Fruit fly (Drosophila melanogaster) S2 (cell line): Measurements from ENCODE around the gene Efr.

ENCODE experiments used
- CG8478 ChIP-seq: fragments of >200 bp; optimal IDR thresholded peaks from 2 replicates; lab custom pipeline; 2018
- CTCF ChIP-seq, 2 experiments: fragments of >200 bp; optimal IDR thresholded peaks; 2 replicates each; lab custom pipeline; 2018

Efr gene

DNA sequence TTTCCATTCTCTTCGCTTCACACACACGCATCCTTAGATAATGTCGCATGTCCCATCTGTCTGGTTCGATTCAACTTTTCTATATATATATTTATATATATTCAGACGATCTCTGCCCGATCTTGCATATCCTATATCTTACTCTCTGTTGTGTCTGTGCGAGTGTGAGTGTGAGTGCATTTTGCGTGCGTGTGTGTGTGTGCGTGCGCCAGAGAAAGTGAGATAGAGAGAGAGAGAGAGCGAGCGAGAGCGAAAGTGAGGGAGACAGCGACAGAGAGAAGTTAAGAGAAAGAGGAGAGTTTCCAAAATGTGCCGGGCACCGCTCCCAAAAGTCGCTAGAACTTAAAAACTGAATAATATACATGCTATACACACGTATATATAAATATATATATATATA lies 12.0 kb downstream of the Efr start:
- TF ChIP-seq CG8478 (lab: Kevin White, UChicago) (no peak), CTCF (optimal IDR thresholded peaks at IDR 0.05; lab: Kevin White, UChicago) (no peak)

DNA sequence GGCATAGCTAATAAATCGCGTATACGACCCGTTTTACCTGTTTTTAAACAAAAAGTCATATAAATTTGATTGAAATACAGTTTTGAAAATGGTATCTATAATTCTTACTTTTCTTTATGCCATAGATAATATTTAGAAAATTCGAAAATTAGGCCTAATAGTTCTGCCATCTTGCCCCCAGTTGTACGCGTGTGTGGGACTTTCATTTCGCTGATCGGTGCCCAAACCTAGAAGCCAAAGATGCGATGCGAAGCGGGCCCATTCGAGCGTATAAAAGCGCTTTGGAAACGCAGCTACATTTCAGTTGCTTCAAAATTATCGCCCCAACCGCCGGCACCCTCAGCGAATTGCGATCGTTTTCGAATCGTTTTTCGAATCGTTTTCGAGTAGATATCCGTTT lies 17.3 kb downstream of the Efr start, which contains the start of gene CG14445:
Gene CG14445, plus strand, starts transcription at position 301 of the 400 bp plus-strand sequence.
- TF ChIP-seq CG8478 (lab: Kevin White, UChicago) (no peak), CTCF (optimal IDR thresholded peaks at IDR 0.05; lab: Kevin White, UChicago) (no peak)

dm6 chrX:6252897-6253540 lies 33.3 kb downstream of the Efr start:
- TF ChIP-seq CG8478 (lab: Kevin White, UChicago) (no peak), CTCF (optimal IDR thresholded peaks at IDR 0.05; lab: Kevin White, UChicago) (no peak)

DNA sequence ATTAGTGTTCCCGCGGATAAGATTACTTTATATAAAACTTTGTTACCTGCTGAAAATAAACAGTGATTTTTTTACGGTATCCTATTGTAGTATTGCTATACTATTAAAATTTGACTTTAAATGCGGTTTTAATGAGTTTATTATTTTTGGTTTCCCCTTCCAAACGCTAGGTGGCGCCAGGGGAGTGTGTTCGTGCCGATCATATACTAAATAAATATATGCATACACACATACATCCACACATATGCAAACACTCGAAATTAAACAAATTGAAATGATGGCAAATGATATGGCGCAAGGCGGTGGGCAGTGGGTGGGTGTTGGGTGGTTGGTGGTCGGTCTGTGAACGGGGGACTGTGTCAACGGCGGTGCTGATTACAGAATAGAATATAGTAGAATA lies 33.9 kb downstream of the Efr start:
- TF ChIP-seq CG8478 (lab: Kevin White, UChicago) (no peak), CTCF (optimal IDR thresholded peaks at IDR 0.05; lab: Kevin White, UChicago) (peak; percentile 65 to 79)

- no peak for TF ChIP-seq CG8478 (lab: Kevin White, UChicago)
- no peak for TF ChIP-seq CTCF (optimal IDR thresholded peaks at IDR 0.05; lab: Kevin White, UChicago)
Measured at dm6 chrX:6254617-6255349, 35.0 kb downstream of the Efr start.

DNA sequence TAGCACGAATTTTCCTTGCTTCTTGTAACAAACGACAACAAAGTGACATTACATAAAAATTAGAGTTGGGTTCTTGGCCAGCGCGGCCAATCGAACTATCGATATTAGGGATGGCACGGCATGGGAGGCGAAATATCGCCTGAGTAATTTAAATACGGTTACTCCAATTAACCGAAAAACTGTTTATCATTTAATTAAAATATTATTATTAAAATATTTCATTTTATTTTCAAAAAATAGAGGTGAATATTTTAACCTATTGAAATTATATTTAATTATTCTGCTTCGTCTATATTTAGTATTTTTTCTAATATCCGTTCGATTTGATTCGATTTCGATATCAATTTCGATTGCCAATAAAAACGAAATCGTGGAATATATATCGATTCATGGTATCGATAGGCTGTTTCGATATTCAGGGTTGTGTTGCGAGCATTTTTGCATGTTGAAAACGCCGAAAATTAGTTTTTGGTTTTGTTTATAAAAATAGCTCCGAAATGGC lies 35.7 kb downstream of the Efr start, which contains the start of the genes Rbcn-3A and Spx:
Gene Rbcn-3A, minus strand, starts transcription at position 74 of the 502 bp plus-strand sequence.
Gene Spx, plus strand, starts transcription at position 409 of the 502 bp plus-strand sequence.
- TF ChIP-seq CTCF (optimal IDR thresholded peaks at IDR 0.05; lab: Kevin White, UChicago) = no peak
- TF ChIP-seq CG8478 (lab: Kevin White, UChicago) = no peak

dm6 chrX:6259696-6260095 lies 39.9 kb downstream of the Efr start:
- TF ChIP-seq CTCF (optimal IDR thresholded peaks at IDR 0.05; lab: Kevin White, UChicago) (no peak), CG8478 (lab: Kevin White, UChicago) (no peak)

DNA sequence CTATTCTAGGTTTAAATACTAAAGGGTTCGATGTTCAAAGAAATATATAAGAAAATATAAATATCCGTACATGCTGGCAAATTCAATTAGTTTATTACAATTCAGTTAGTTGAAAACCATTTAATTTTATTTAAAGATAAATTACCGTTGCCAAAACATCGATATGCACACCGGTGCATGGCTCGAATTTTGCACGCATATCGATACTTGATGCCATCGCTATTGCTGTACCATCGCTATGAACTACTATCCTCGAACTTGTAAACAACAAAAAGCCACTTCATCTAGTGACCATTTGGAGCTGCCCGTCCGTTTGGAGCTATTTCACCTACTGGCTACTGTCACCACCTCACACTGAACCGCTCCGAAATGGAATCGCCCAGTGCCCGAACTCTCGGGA lies 41.1 kb downstream of the Efr start, which contains the start of gene Josd:
Gene Josd, plus strand, starts transcription at position 270 of the 400 bp plus-strand sequence.
- no peak for TF ChIP-seq CG8478 (lab: Kevin White, UChicago)
- TF ChIP-seq CTCF (optimal IDR thresholded peaks at IDR 0.05; lab: Kevin White, UChicago) = no peak

DNA sequence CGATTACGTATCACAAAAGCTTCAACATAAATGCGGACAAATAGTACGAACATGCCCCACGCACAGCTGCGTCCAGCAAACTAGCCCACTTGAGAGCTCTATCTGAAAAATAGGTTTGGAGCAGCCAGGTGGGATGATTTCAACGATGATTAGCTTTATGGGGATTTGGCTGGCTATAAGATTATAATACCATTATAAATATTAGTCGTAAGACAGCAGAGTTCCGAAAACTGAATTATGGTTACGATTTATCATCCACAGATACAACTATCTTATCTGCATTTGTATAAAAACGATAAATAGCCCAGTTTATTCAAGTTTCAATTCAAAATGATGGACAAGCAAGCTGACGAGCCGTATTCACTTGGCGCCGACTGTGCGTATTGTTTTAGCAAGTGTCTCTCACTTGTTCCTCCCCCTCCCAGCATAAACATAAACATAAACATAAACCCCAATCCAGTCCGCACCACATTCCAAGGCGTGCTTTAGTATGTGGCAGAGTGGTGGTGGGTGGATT lies 43.9 kb downstream of the Efr start:
- TF ChIP-seq CTCF (optimal IDR thresholded peaks at IDR 0.05; lab: Kevin White, UChicago) = no peak
- no peak for TF ChIP-seq CG8478 (lab: Kevin White, UChicago)

DNA sequence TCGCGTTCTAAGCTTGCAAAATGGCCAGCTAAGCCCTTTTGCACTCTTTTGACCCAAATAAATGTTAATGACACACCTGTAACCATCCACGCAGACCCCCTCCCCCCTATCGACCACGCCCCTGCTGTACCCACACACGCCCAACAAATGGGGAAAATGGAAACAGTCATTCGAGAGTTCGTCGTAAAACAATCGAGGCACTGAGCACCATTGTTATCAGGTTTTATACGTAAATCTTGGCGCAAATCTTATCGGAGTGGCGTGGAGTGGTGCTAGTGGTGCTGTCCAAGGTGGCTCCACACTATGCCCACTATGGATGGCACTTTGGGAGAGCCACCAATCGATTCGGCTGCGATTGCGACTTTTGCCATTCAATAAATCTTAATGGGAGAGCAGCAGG lies 44.7 kb downstream of the Efr start:
- TF ChIP-seq CG8478 (lab: Kevin White, UChicago) (no peak), CTCF (optimal IDR thresholded peaks at IDR 0.05; lab: Kevin White, UChicago) (no peak)

- TF ChIP-seq CTCF (optimal IDR thresholded peaks at IDR 0.05; lab: Kevin White, UChicago) (no peak), CG8478 (lab: Kevin White, UChicago) (no peak)
Measured at dm6 chrX:6265456-6265877, 45.7 kb downstream of the Efr start.

DNA sequence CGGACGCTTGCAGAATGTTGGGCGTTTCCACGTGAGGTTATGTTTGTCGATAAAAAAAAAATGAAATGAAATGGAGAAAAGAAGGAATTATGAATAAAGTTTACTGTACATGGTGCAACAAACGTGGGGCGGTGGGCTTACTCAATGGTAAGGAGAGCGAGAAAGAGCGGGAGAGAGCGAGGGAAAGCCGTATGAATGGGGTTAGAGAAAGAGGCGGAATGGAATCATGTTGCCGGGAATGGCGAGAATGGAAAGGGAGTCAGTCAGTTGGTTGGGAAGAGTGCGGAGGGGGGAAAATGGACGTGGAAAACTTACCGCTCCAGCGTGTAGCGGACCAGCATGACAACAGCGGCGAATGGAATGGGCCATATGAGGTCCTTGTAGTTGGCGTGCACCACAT lies 46.3 kb downstream of the Efr start:
- TF ChIP-seq CTCF (optimal IDR thresholded peaks at IDR 0.05; lab: Kevin White, UChicago) (no peak), CG8478 (lab: Kevin White, UChicago) (no peak)

dm6 chrX:6267187-6267711 lies 47.5 kb downstream of the Efr start, which contains the start of gene schlank:
TSS of gene schlank (minus strand) at chrX:6267228.
- no peak for TF ChIP-seq CTCF (optimal IDR thresholded peaks at IDR 0.05; lab: Kevin White, UChicago)
- TF ChIP-seq CG8478 (lab: Kevin White, UChicago) = no peak

DNA sequence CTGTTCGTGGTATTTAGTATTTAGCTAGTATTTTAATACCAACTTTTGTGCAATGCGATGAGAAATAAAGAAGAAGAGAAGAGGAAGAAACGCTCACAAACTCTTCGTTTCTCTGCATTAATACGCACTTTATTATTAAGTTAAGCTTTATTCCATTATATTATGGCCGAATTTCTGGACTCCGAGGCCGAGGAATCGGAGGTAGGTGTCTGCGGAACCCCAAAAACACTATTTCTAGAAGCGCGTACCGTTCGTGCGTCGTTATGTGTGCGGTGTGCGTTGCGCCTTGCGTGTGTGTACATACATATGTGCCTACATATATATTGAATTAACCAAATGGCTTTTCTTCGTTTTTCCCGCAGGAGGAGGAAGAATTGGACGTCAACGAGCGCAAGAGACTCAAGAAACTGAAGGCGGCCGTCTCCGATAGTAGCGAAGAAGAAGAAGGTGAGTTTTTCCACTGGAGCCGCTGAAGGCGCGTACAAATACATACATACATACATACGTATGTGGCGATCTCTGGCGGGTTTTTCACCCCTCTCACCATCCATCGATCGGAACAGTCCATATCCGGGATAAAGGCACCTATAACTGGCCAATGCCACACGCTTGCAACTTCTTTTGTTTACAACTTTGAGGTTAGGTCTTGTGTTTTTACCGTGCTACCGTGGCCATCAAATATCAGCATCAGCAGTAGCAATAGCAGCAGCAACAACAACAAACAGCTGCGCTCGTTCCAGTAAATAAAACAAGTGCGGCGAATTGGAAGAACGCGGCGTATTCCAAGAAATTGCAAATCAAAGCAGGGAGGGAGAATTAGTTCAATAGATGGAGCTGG lies 48.2 kb downstream of the Efr start, which contains the start of gene Spt6:
Gene Spt6, plus strand, starts transcription at position 53 of the 838 bp plus-strand sequence.
- TF ChIP-seq CTCF (optimal IDR thresholded peaks at IDR 0.05; lab: Kevin White, UChicago) (no peak), CG8478 (lab: Kevin White, UChicago) (no peak)
